Fruit fly (Drosophila melanogaster) whole organism, prepupa: ENCODE results near the gene CG13314.

Experiments
- CG10631 ChIP-seq: fragments of 200-800 bp; sonication (Bioruptor generic); optimal IDR thresholded peaks from 2 replicates; lab custom pipeline; 2016; ENCODE audit warnings: missing biosample characterization, missing genetic modification characterization
- CG10669 ChIP-seq: fragments of 200-800 bp; sonication (Bioruptor generic); optimal IDR thresholded peaks from 3 replicates; lab custom pipeline; 2018; ENCODE audit warnings: missing biosample characterization, mild to moderate bottlenecking, missing genetic modification characterization, moderate library complexity
- CG11294 ChIP-seq: fragments of 200-800 bp; sonication (Bioruptor generic); IDR thresholded peaks from 2 replicates; pipeline ENCODE4 v1.3.6; 2022; ENCODE audit warnings: missing biosample characterization, missing genetic modification characterization
- CG1621 ChIP-seq: fragments of 200-800 bp; sonication (Bioruptor generic); optimal IDR thresholded peaks from 3 replicates; lab custom pipeline; 2018; ENCODE audit warnings: missing biosample characterization, mild to moderate bottlenecking, missing genetic modification characterization
- CG16779 ChIP-seq: fragments of 200-800 bp; sonication (Bioruptor generic); optimal IDR thresholded peaks from 3 replicates; lab custom pipeline; 2017; ENCODE audit warnings: missing biosample characterization, mild to moderate bottlenecking, missing genetic modification characterization
- CG3032 ChIP-seq: fragments of 200-800 bp; optimal IDR thresholded peaks from 2 replicates; lab custom pipeline; 2019; ENCODE audit warnings: missing biosample characterization, mild to moderate bottlenecking, missing genetic modification characterization, moderate library complexity
- CG31627 ChIP-seq: fragments of 200-800 bp; sonication (Bioruptor generic); optimal IDR thresholded peaks from 3 replicates; lab custom pipeline; 2016; ENCODE audit warnings: missing biosample characterization, missing genetic modification characterization
- CG32006 ChIP-seq: fragments of 200-800 bp; sonication (Bioruptor generic); optimal IDR thresholded peaks from 3 replicates; lab custom pipeline; 2017; ENCODE audit warnings: missing biosample characterization, mild to moderate bottlenecking, missing genetic modification characterization
- CG34406 ChIP-seq: fragments of 200-800 bp; sonication (Bioruptor generic); optimal IDR thresholded peaks from 3 replicates; lab custom pipeline; 2016; ENCODE audit warnings: missing biosample characterization, missing genetic modification characterization
- CG4318 ChIP-seq: fragments of 200-800 bp; sonication (Bioruptor generic); optimal IDR thresholded peaks from 3 replicates; lab custom pipeline; 2017; ENCODE audit warnings: missing biosample characterization, mild to moderate bottlenecking, missing genetic modification characterization
- CG6163 ChIP-seq: fragments of 200-800 bp; sonication (Bioruptor generic); IDR thresholded peaks from 3 replicates; pipeline ENCODE4 v1.3.6; 2022; ENCODE audit warnings: missing biosample characterization, missing genetic modification characterization
- CG6276 ChIP-seq: fragments of 200-800 bp; sonication (Bioruptor generic); optimal IDR thresholded peaks from 2 replicates; lab custom pipeline; 2017; ENCODE audit warnings: missing biosample characterization, mild to moderate bottlenecking, missing genetic modification characterization
- CG6808 ChIP-seq: fragments of 200-800 bp; sonication (Bioruptor generic); optimal IDR thresholded peaks from 3 replicates; lab custom pipeline; 2017; ENCODE audit warnings: missing biosample characterization, missing genetic modification characterization, mild to moderate bottlenecking, moderate library complexity, missing genetic modification reagents
- CG6854 ChIP-seq: fragments of 200-800 bp; sonication (Bioruptor generic); optimal IDR thresholded peaks from 2 replicates; lab custom pipeline; 2017; ENCODE audit warnings: missing biosample characterization, mild to moderate bottlenecking, missing genetic modification characterization
- CG7368 ChIP-seq: fragments of 200-800 bp; sonication (Bioruptor generic); optimal IDR thresholded peaks from 3 replicates; lab custom pipeline; 2016; ENCODE audit warnings: missing biosample characterization, missing genetic modification characterization
- CG8119 ChIP-seq: fragments of 200-800 bp; sonication (Bioruptor generic); IDR thresholded peaks from 3 replicates; pipeline ENCODE4 v1.3.6; 2022; ENCODE audit warnings: missing biosample characterization, missing genetic modification characterization
- CG8319 ChIP-seq: fragments of 200-800 bp; sonication (Bioruptor generic); optimal IDR thresholded peaks from 3 replicates; lab custom pipeline; 2016; ENCODE audit warnings: missing biosample characterization, missing genetic modification characterization
- CG9139 ChIP-seq: fragments of 200-800 bp; sonication (Bioruptor generic); optimal IDR thresholded peaks from 3 replicates; lab custom pipeline; 2017; ENCODE audit warnings: missing biosample characterization, mild to moderate bottlenecking, missing genetic modification characterization
- Eip78C ChIP-seq: fragments of 200-800 bp; sonication (Bioruptor generic); peaks from one replicate; lab custom pipeline; 2016; ENCODE audit warnings: missing biosample characterization, missing genetic modification characterization
- Eip93F ChIP-seq: fragments of 200-800 bp; sonication (Bioruptor generic); optimal IDR thresholded peaks from 2 replicates; lab custom pipeline; 2016; ENCODE audit warnings: missing biosample characterization, mild to moderate bottlenecking, missing genetic modification characterization
- Ets21C ChIP-seq: fragments of 200-800 bp; sonication (Bioruptor generic); optimal IDR thresholded peaks from 3 replicates; lab custom pipeline; 2016; ENCODE audit warnings: missing biosample characterization, missing genetic modification characterization
- Ets96B ChIP-seq: fragments of 200-800 bp; optimal IDR thresholded peaks from 2 replicates; lab custom pipeline; 2019; ENCODE audit warnings: missing biosample characterization, mild to moderate bottlenecking, missing genetic modification characterization, moderate library complexity
- Gug ChIP-seq: fragments of 200-800 bp; sonication (Bioruptor generic); IDR thresholded peaks from 2 replicates; pipeline ENCODE4 v1.3.6; 2022; ENCODE audit warnings: missing biosample characterization, missing genetic modification characterization
- Hr38 ChIP-seq: sonication (Bioruptor generic); optimal IDR thresholded peaks from 2 replicates; lab custom pipeline; 2016; ENCODE audit warnings: missing biosample characterization, missing genetic modification characterization
- Hr39 ChIP-seq: fragments of 200-800 bp; sonication (Bioruptor generic); optimal IDR thresholded peaks from 2 replicates; lab custom pipeline; 2016; ENCODE audit warnings: missing biosample characterization, missing genetic modification characterization
- Hr4 ChIP-seq: fragments of 200-800 bp; sonication (Bioruptor generic); optimal IDR thresholded peaks from 3 replicates; lab custom pipeline; 2016; ENCODE audit warnings: missing biosample characterization, missing genetic modification characterization
- OdsH ChIP-seq: fragments of 200-800 bp; sonication (Bioruptor generic); optimal IDR thresholded peaks from 3 replicates; lab custom pipeline; 2016; ENCODE audit warnings: missing biosample characterization, missing genetic modification characterization
- Smox ChIP-seq: fragments of 200-800 bp; sonication (Bioruptor generic); optimal IDR thresholded peaks from 3 replicates; lab custom pipeline; 2016; ENCODE audit warnings: missing biosample characterization, missing genetic modification characterization
- Sox102F ChIP-seq: fragments of 200-800 bp; sonication (Bioruptor generic); optimal IDR thresholded peaks from 2 replicates; lab custom pipeline; 2016; ENCODE audit warnings: missing biosample characterization, mild to moderate bottlenecking, missing genetic modification characterization
- Sox14 ChIP-seq: fragments of 200-800 bp; sonication (Bioruptor generic); optimal IDR thresholded peaks from 3 replicates; lab custom pipeline; 2016; ENCODE audit warnings: missing biosample characterization, missing genetic modification characterization
- Sox15 ChIP-seq: fragments of 200-800 bp; sonication (Bioruptor generic); optimal IDR thresholded peaks from 3 replicates; lab custom pipeline; 2016; ENCODE audit warnings: missing biosample characterization, missing genetic modification characterization
- achi ChIP-seq: fragments of 200-800 bp; sonication (Bioruptor generic); optimal IDR thresholded peaks from 3 replicates; lab custom pipeline; 2016; ENCODE audit warnings: missing biosample characterization, missing genetic modification characterization
- cyc ChIP-seq: fragments of 200-800 bp; sonication (Bioruptor generic); optimal IDR thresholded peaks from 3 replicates; lab custom pipeline; 2016; ENCODE audit warnings: missing biosample characterization, missing genetic modification characterization
- dac ChIP-seq: fragments of 200-800 bp; sonication (Bioruptor generic); optimal IDR thresholded peaks from 2 replicates; lab custom pipeline; 2017; ENCODE audit warnings: missing biosample characterization, mild to moderate bottlenecking, missing genetic modification characterization
- eg ChIP-seq: fragments of 200-800 bp; sonication (Bioruptor generic); IDR thresholded peaks from 3 replicates; pipeline ENCODE4 v1.3.6; 2022; ENCODE audit warnings: missing biosample characterization, missing genetic modification characterization
- fkh ChIP-seq: fragments of 200-800 bp; sonication (Bioruptor generic); optimal IDR thresholded peaks from 3 replicates; lab custom pipeline; 2017; ENCODE audit warnings: missing biosample characterization, mild to moderate bottlenecking, missing genetic modification characterization, moderate library complexity
- lz ChIP-seq: fragments of 200-800 bp; sonication (Bioruptor generic); optimal IDR thresholded peaks from 3 replicates; lab custom pipeline; 2016; ENCODE audit warnings: missing biosample characterization, missing genetic modification characterization
- net ChIP-seq: fragments of 200-800 bp; sonication (Bioruptor generic); optimal IDR thresholded peaks from 3 replicates; lab custom pipeline; 2016; ENCODE audit warnings: missing biosample characterization, missing genetic modification characterization
- pdm3 ChIP-seq: fragments of 200-800 bp; sonication (Bioruptor generic); optimal IDR thresholded peaks from 3 replicates; lab custom pipeline; 2016; ENCODE audit warnings: missing biosample characterization, missing genetic modification characterization
- salr ChIP-seq, 2 experiments: fragments of 200-800 bp; sonication (Bioruptor generic); optimal IDR thresholded peaks; 3 replicates each; lab custom pipeline; 2016 to 2018; ENCODE audit warnings: missing biosample characterization in 2 of 2, missing genetic modification characterization in 2 of 2, mild to moderate bottlenecking in 1 of 2
- spab ChIP-seq: fragments of 200-800 bp; sonication (Bioruptor generic); optimal IDR thresholded peaks from 2 replicates; lab custom pipeline; 2017; ENCODE audit warnings: missing biosample characterization, mild to moderate bottlenecking, missing genetic modification characterization, missing genetic modification reagents
- ss ChIP-seq, 2 experiments: fragments of 200-800 bp; sonication (Bioruptor generic); optimal IDR thresholded peaks; 2 replicates in 1 of 2; 3 replicates in 1 of 2; lab custom pipeline; 2017 to 2018; ENCODE audit warnings: mild to moderate bottlenecking in 2 of 2, missing biosample characterization in 2 of 2, missing genetic modification characterization in 2 of 2, moderate library complexity in 1 of 2
- svp ChIP-seq: fragments of 200-800 bp; sonication (Bioruptor generic); peaks from one replicate; lab custom pipeline; 2016; ENCODE audit warnings: missing biosample characterization, missing genetic modification characterization
- topi ChIP-seq: fragments of 200-800 bp; sonication (Bioruptor generic); optimal IDR thresholded peaks from 3 replicates; lab custom pipeline; 2016; ENCODE audit warnings: missing biosample characterization, missing genetic modification characterization
- vri ChIP-seq: fragments of 200-800 bp; sonication (Bioruptor generic); optimal IDR thresholded peaks from 3 replicates; lab custom pipeline; 2016; ENCODE audit warnings: missing biosample characterization, mild to moderate bottlenecking, missing genetic modification characterization

CG13314 gene

DNA sequence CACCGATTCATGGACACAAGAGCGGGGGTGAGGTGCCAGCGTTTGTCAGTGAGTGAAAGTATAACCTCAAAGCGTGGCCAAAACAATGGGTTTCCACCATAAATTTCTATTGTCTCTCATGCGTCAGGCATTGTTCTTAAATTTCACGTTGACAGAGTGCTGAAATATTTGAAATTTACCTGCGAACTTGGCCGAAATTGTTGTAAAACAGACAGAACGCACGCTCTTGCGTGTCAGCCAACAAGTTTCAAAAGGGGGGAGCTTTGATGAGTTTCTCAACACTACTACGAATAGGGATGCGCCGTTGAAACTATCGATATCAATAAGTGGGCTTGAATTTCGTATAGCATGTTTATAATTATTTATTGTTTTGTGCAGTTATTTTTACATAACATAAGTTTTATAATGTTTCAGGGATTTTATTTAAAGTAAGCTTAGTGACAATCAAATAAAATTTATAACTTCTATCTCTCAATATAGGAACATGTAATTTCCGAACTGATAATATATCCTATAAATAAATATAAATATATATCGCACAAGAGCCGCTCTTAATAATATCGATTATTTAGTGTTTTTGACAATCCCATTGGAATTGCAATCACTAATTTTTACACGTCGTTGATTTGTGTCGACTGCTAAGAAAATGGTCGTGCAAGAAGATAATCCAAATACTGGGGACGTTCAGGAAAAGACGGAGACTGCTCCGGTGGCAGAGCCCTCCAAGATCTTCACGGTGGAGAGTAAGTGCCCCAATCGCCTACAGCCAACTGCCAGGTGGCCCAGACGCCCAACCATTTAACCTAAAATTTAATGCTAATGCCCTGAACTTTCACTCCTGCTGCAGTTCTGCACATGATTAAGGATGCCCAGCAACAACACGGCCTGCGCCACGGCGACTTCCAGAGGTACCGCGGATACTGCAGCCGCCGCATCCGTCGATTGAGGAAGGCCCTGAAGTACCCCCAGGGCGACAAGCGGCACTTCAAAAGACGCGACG, 6.8 kb upstream of the CG13314 start, which contains the start of the genes pix and Srp68 (continued):
- TF ChIP-seq CG16779 (tag; lab: Kevin White, UChicago) (no peak), Sox102F (no peak), CG6276 (no peak), achi (GFP tag; lab: Kevin White, UChicago) (peak; percentile 66), Hr38 (GFP tag; lab: Kevin White, UChicago) (no peak), Eip78C (GFP tag; lab: Kevin White, UChicago) (no peak), CG31627 (peak; percentile 70), topi (GFP tag; lab: Kevin White, UChicago) (peak; percentile 11), CG8119 (GFP tag; lab: Robert Waterston, UW) (no peak), Ets96B (peak; percentile 62), Hr4 (no peak), Sox15 (GFP tag; lab: Kevin White, UChicago) (peak; percentile 59), svp (GFP tag; lab: Kevin White, UChicago) (peak; percentile 90), CG10631 (peak; percentile 47), CG6808 (no peak), lz (GFP tag; lab: Kevin White, UChicago) (peak; percentile 78)
- TF ChIP-seq, all 60 proteins: peak for 22

DNA sequence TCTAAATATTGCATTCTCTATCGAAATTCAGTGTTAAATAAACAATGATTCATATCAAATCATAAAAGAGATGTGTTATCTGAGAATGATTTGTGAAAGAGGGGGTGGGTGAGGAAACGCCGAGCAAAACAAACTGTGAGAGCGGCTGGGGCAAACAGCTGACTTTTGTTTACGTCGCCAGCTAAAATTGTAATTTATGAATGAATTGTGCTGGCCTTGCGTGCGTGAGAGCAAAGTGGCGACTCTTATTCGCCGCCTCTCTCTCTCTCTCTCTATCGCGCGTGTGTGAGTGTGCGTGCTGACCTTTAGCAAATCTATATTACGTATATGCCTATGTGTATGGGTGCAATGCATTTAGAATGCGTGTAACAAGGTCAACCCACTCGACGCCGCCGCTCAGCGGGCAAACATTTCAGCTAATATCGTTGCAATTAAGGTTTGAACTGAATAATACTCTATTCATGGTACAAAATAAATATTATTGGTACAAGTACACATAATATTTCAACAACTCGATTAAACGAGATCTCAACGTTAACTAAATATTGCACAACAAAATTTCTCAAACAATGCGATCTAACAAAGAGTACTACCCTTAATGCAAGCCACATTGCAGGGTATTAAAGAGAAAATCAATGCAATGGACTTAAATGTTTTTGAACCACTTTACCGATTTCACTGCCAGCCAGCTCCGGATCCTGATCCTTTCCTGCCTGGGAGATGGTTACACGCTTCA, 2.7 kb upstream of the CG13314 start:
- TF ChIP-seq CG4318 (GFP tag; lab: Kevin White, UChicago), result no peak
- TF ChIP-seq Hr39 (GFP tag; lab: Kevin White, UChicago), result peak; percentile 70
- TF ChIP-seq CG8319 (GFP tag; lab: Kevin White, UChicago), result no peak
- TF ChIP-seq net (GFP tag; lab: Kevin White, UChicago), result peak; percentile 63
- TF ChIP-seq CG7368 (GFP tag; lab: Kevin White, UChicago), result no peak
- TF ChIP-seq CG1621 (tag; lab: Kevin White, UChicago), result no peak
- no peak for TF ChIP-seq CG6854
- TF ChIP-seq Ets21C, result no peak
- peak; percentile 66 for TF ChIP-seq CG32006 (GFP tag; lab: Kevin White, UChicago)
- TF ChIP-seq cyc (GFP tag; lab: Kevin White, UChicago), result peak; percentile 35
- peak; percentile 62 for TF ChIP-seq CG31627
- no peak for TF ChIP-seq Ets96B
- TF ChIP-seq CG10669, result no peak
- TF ChIP-seq CG34406 (GFP tag; lab: Kevin White, UChicago), result peak; percentile 29
- TF ChIP-seq lz (GFP tag; lab: Kevin White, UChicago), result peak; percentile 28
- peak; percentile 60; the same call in 2 of the 3 replicates for TF ChIP-seq CG6163 (GFP tag; lab: Robert Waterston, UW)
- no peak for TF ChIP-seq dac (GFP tag; lab: Kevin White, UChicago)
- peak in 1 of 2 experiments; percentile 85 for TF ChIP-seq ss (GFP tag; optimal IDR thresholded peaks at IDR 0.05; lab: Kevin White, UChicago)
- TF ChIP-seq fkh (GFP tag; lab: Kevin White, UChicago), result peak; percentile 67
- no peak for TF ChIP-seq Hr38 (GFP tag; lab: Kevin White, UChicago)
- TF ChIP-seq CG3032 (tag; lab: Kevin White, UChicago), result no peak
- no peak for TF ChIP-seq pdm3
- TF ChIP-seq CG6276, result no peak
- TF ChIP-seq Sox14 (GFP tag; lab: Kevin White, UChicago), result peak; percentile 40
- TF ChIP-seq Eip93F (GFP tag; lab: Kevin White, UChicago), result no peak
- TF ChIP-seq eg (GFP tag; lab: Robert Waterston, UW), result peak; percentile 82
- no peak for TF ChIP-seq Smox (GFP tag; lab: Kevin White, UChicago)
- TF ChIP-seq vri (GFP tag; lab: Kevin White, UChicago), result no peak
- TF ChIP-seq CG11294 (GFP tag; lab: Robert Waterston, UW), result peak; percentile 80; the same call in 1 of the 2 replicates
- peak; percentile 54; the same call in 1 of the 2 replicates for TF ChIP-seq Gug
- TF ChIP-seq Hr4, result peak; percentile 71
- TF ChIP-seq CG9139 (GFP tag; lab: Kevin White, UChicago), result no peak
- peak; percentile 72; the same call in 2 of the 3 replicates for TF ChIP-seq CG8119 (GFP tag; lab: Robert Waterston, UW)
- no peak for TF ChIP-seq spab
- TF ChIP-seq salr (GFP tag; optimal IDR thresholded peaks at IDR 0.05; lab: Kevin White, UChicago), result no peak
- peak; percentile 27 for TF ChIP-seq topi (GFP tag; lab: Kevin White, UChicago)
- TF ChIP-seq svp (GFP tag; lab: Kevin White, UChicago), result peak; percentile 81
- TF ChIP-seq OdsH (GFP tag; lab: Kevin White, UChicago), result peak; percentile 61
